Worm (Caenorhabditis elegans) whole organism, L2 larva: ENCODE results near the gene F20A1.8.

Source experiments
- C34F6.9 ChIP-seq: fragments of 150-350 bp; optimal IDR thresholded peaks from 2 replicates; lab custom pipeline; 2014; ENCODE audit warnings: missing biosample characterization, missing genetic modification characterization
- F13H6.1 ChIP-seq: sonication (generic microtip); optimal IDR thresholded peaks from 2 replicates; lab custom pipeline; 2016; ENCODE audit warnings: missing genetic modification characterization, missing compliant biosample characterization
- R02D3.7 ChIP-seq: fragments of 150-350 bp; optimal IDR thresholded peaks from 2 replicates; lab custom pipeline; 2014; ENCODE audit warnings: missing biosample characterization, missing genetic modification characterization
- Y55F3AM.14 ChIP-seq: fragments of 200-800 bp; sonication (Bioruptor generic); optimal IDR thresholded peaks from 2 replicates; lab custom pipeline; 2018; ENCODE audit warnings: mild to moderate bottlenecking, missing genetic modification characterization, missing compliant biosample characterization
- ZK546.5 ChIP-seq: sonication (generic microtip); optimal IDR thresholded peaks from 2 replicates; lab custom pipeline; 2017; ENCODE audit warnings: missing biosample characterization, missing genetic modification characterization
- alr-1 ChIP-seq: fragments of 150-350 bp; optimal IDR thresholded peaks from 2 replicates; lab custom pipeline; 2014; ENCODE audit warnings: missing biosample characterization, missing genetic modification characterization
- aly-2 ChIP-seq: fragments of 150-350 bp; optimal IDR thresholded peaks from 2 replicates; lab custom pipeline; 2014; ENCODE audit warnings: missing biosample characterization, missing genetic modification characterization
- ama-1 ChIP-seq: fragments of 150-350 bp; optimal IDR thresholded peaks from 2 replicates; lab custom pipeline; 2018; ENCODE audit warnings: inconsistent platforms
- blmp-1 ChIP-seq: sonication (generic microtip); optimal IDR thresholded peaks from 2 replicates; lab custom pipeline; 2017; ENCODE audit warnings: missing genetic modification characterization, mild to moderate bottlenecking, missing compliant biosample characterization, antibody characterized with exemption, moderate library complexity; ENCODE audit not compliant: insufficient read depth
- ceh-16 ChIP-seq: fragments of 150-350 bp; optimal IDR thresholded peaks from 2 replicates; lab custom pipeline; 2014; ENCODE audit warnings: missing biosample characterization, missing genetic modification characterization
- ceh-82 ChIP-seq: fragments of 150-350 bp; optimal IDR thresholded peaks from 2 replicates; lab custom pipeline; 2014; ENCODE audit warnings: missing biosample characterization, missing genetic modification characterization
- crh-2 ChIP-seq: sonication (generic microtip); optimal IDR thresholded peaks from 2 replicates; lab custom pipeline; 2017; ENCODE audit warnings: missing biosample characterization, missing genetic modification characterization
- dmd-4 ChIP-seq: sonication (generic microtip); optimal IDR thresholded peaks from 2 replicates; lab custom pipeline; 2017; ENCODE audit warnings: missing biosample characterization, missing genetic modification characterization
- egl-27 ChIP-seq: sonication (generic microtip); optimal IDR thresholded peaks from 3 replicates; lab custom pipeline; 2017; ENCODE audit warnings: missing biosample characterization, missing genetic modification reagents, missing genetic modification characterization
- elt-1 ChIP-seq: fragments of 150-350 bp; optimal IDR thresholded peaks from 2 replicates; lab custom pipeline; 2014; ENCODE audit warnings: missing biosample characterization, missing genetic modification characterization
- elt-3 ChIP-seq: sonication (generic microtip); optimal IDR thresholded peaks from 2 replicates; lab custom pipeline; 2017; ENCODE audit warnings: missing biosample characterization, missing genetic modification characterization
- fos-1 ChIP-seq: fragments of 150-350 bp; optimal IDR thresholded peaks from 2 replicates; lab custom pipeline; 2014; ENCODE audit warnings: missing biosample characterization, missing genetic modification characterization
- gmeb-1 ChIP-seq: fragments of 150-350 bp; optimal IDR thresholded peaks from 2 replicates; lab custom pipeline; 2014; ENCODE audit warnings: missing biosample characterization, missing genetic modification characterization
- lin-11 ChIP-seq: fragments of 150-350 bp; sonication (generic microtip); optimal IDR thresholded peaks from 2 replicates; lab custom pipeline; 2014; ENCODE audit warnings: missing biosample characterization, missing genetic modification characterization, inconsistent platforms, mixed read lengths
- lin-13 ChIP-seq: fragments of 150-350 bp; optimal IDR thresholded peaks from 2 replicates; lab custom pipeline; 2014; ENCODE audit warnings: missing biosample characterization, missing genetic modification reagents, missing genetic modification characterization
- lin-39 ChIP-seq: fragments of 150-350 bp; optimal IDR thresholded peaks from 2 replicates; lab custom pipeline; 2014; ENCODE audit warnings: missing biosample characterization, missing genetic modification reagents, missing genetic modification characterization
- lsy-2 ChIP-seq, 2 experiments: fragments of 150-350 bp in 1 of 2; sonication (generic microtip) in 1 of 2; optimal IDR thresholded peaks; 2 replicates each; lab custom pipeline; 2014 to 2017; ENCODE audit warnings: missing biosample characterization in 2 of 2, missing genetic modification characterization in 2 of 2
- mab-5 ChIP-seq: fragments of 150-350 bp; optimal IDR thresholded peaks from 2 replicates; lab custom pipeline; 2014; ENCODE audit warnings: missing biosample characterization, missing genetic modification characterization
- mbf-1 ChIP-seq: sonication (generic microtip); optimal IDR thresholded peaks from 2 replicates; lab custom pipeline; 2017; ENCODE audit warnings: missing biosample characterization, missing genetic modification characterization
- mdl-1 ChIP-seq, 2 experiments: fragments of 150-350 bp in 1 of 2; sonication (generic microtip) in 1 of 2; optimal IDR thresholded peaks; 2 replicates each; lab custom pipeline; 2017; ENCODE audit warnings: missing biosample characterization in 2 of 2, missing genetic modification characterization in 2 of 2
- nhr-10 ChIP-seq: sonication (generic microtip); optimal IDR thresholded peaks from 2 replicates; lab custom pipeline; 2017; ENCODE audit warnings: missing biosample characterization, missing genetic modification characterization
- nhr-11 ChIP-seq: fragments of 150-350 bp; optimal IDR thresholded peaks from 2 replicates; lab custom pipeline; 2014; ENCODE audit warnings: missing biosample characterization, missing genetic modification characterization
- nhr-12 ChIP-seq: fragments of 150-350 bp; optimal IDR thresholded peaks from 2 replicates; lab custom pipeline; 2014; ENCODE audit warnings: missing biosample characterization, missing genetic modification characterization
- nhr-129 ChIP-seq: fragments of 150-350 bp; optimal IDR thresholded peaks from 2 replicates; lab custom pipeline; 2014; ENCODE audit warnings: missing biosample characterization, missing genetic modification characterization
- nhr-21 ChIP-seq: fragments of 150-350 bp; optimal IDR thresholded peaks from 2 replicates; lab custom pipeline; 2014; ENCODE audit warnings: missing biosample characterization, missing genetic modification characterization
- nhr-23 ChIP-seq: fragments of 150-350 bp; optimal IDR thresholded peaks from 2 replicates; lab custom pipeline; 2014; ENCODE audit warnings: missing biosample characterization, missing genetic modification reagents, missing genetic modification characterization
- nhr-237 ChIP-seq: fragments of 150-350 bp; optimal IDR thresholded peaks from 2 replicates; lab custom pipeline; 2014; ENCODE audit warnings: missing biosample characterization, missing genetic modification characterization
- nhr-25 ChIP-seq: fragments of 150-350 bp; sonication (generic microtip); optimal IDR thresholded peaks from 3 replicates; lab custom pipeline; 2014; ENCODE audit warnings: missing biosample characterization, missing genetic modification characterization
- nhr-6 ChIP-seq: fragments of 150-350 bp; optimal IDR thresholded peaks from 2 replicates; lab custom pipeline; 2014; ENCODE audit warnings: missing biosample characterization, missing genetic modification characterization
- nhr-77 ChIP-seq: fragments of 150-350 bp; optimal IDR thresholded peaks from 2 replicates; lab custom pipeline; 2014; ENCODE audit warnings: missing biosample characterization, missing genetic modification characterization
- peb-1 ChIP-seq: fragments of 150-350 bp; optimal IDR thresholded peaks from 2 replicates; lab custom pipeline; 2014; ENCODE audit warnings: missing biosample characterization, missing genetic modification characterization
- sem-4 ChIP-seq: fragments of 150-350 bp; optimal IDR thresholded peaks from 2 replicates; lab custom pipeline; 2014; ENCODE audit warnings: missing biosample characterization, missing genetic modification reagents, missing genetic modification characterization
- skn-1 ChIP-seq: sonication (generic microtip); optimal IDR thresholded peaks from 2 replicates; lab custom pipeline; 2017; ENCODE audit warnings: missing biosample characterization, missing genetic modification characterization
- sma-3 ChIP-seq: sonication (generic microtip); optimal IDR thresholded peaks from 2 replicates; lab custom pipeline; 2016; ENCODE audit warnings: missing genetic modification reagents, missing genetic modification characterization, missing compliant biosample characterization
- sma-9 ChIP-seq, 2 experiments: fragments of 150-350 bp in 1 of 2; sonication (generic microtip) in 1 of 2; optimal IDR thresholded peaks; 2 replicates each; lab custom pipeline; 2014 to 2016; ENCODE audit warnings: missing genetic modification characterization in 2 of 2, mild to moderate bottlenecking in 1 of 2, missing biosample characterization in 1 of 2, missing compliant biosample characterization in 1 of 2, missing genetic modification reagents in 1 of 2, moderate library complexity in 1 of 2
- snpc-4 ChIP-seq: fragments of 150-350 bp; optimal IDR thresholded peaks from 2 replicates; lab custom pipeline; 2014; ENCODE audit warnings: missing biosample characterization, missing genetic modification characterization
- unc-39 ChIP-seq: fragments of 150-350 bp; optimal IDR thresholded peaks from 2 replicates; lab custom pipeline; 2014; ENCODE audit warnings: missing biosample characterization, missing genetic modification characterization
- unc-55 ChIP-seq: fragments of 150-350 bp; sonication (generic microtip); optimal IDR thresholded peaks from 3 replicates; lab custom pipeline; 2014; ENCODE audit warnings: missing biosample characterization, missing genetic modification reagents, missing genetic modification characterization
- unc-62 ChIP-seq: fragments of 150-350 bp; optimal IDR thresholded peaks from 2 replicates; lab custom pipeline; 2014; ENCODE audit warnings: missing biosample characterization, missing genetic modification reagents, missing genetic modification characterization
- zag-1 ChIP-seq: fragments of 150-350 bp; optimal IDR thresholded peaks from 2 replicates; lab custom pipeline; 2014; ENCODE audit warnings: missing biosample characterization, missing genetic modification characterization
- ztf-1 ChIP-seq: fragments of 200-800 bp; sonication (Bioruptor generic); conservative IDR thresholded peaks from 2 replicates; pipeline ENCODE4 v1.3.6; 2022; ENCODE audit warnings: missing genetic modification characterization, missing compliant biosample characterization
- ztf-11 ChIP-seq: sonication (generic microtip); optimal IDR thresholded peaks from 2 replicates; lab custom pipeline; 2017; ENCODE audit warnings: missing biosample characterization, missing genetic modification characterization
- ztf-4 ChIP-seq: fragments of 150-350 bp; optimal IDR thresholded peaks from 2 replicates; lab custom pipeline; 2014; ENCODE audit warnings: missing biosample characterization, missing genetic modification characterization

F20A1.8 gene

ce11 chrV:7093720-7094401, 46.4 kb upstream of the F20A1.8 start, which contains the start of gene nhr-135 (continued):
- TF ChIP-seq ama-1 (lab: Kevin White, UChicago) = peak; percentile 5
- no peak for TF ChIP-seq ZK546.5 (tag; lab: Kevin White, UChicago)
- TF ChIP-seq ztf-11 = no peak
- no peak for TF ChIP-seq nhr-23 (tag; lab: Kevin White, UChicago)
- no peak for TF ChIP-seq unc-55 (GFP tag; lab: Kevin White, UChicago)
- TF ChIP-seq nhr-6 (tag; lab: Kevin White, UChicago) = no peak
- TF ChIP-seq F13H6.1 (tag; lab: Kevin White, UChicago) = peak; percentile 56
- TF ChIP-seq zag-1 = no peak
- no peak for TF ChIP-seq elt-1 (tag; lab: Kevin White, UChicago)
- TF ChIP-seq gmeb-1 = peak; percentile 56

- TF ChIP-seq lin-11 (tag; lab: Kevin White, UChicago) (no peak), unc-55 (GFP tag; lab: Kevin White, UChicago) (no peak), ceh-16 (no peak)
Observed at ce11 chrV:7091287-7091686, 43.9 kb upstream of the F20A1.8 start, which contains the start of gene nhr-286. nhr-286 (minus strand) TSS chrV:7091610.

- TF ChIP-seq sma-9 (GFP tag; optimal IDR thresholded peaks at IDR 0.05; lab: Kevin White, UChicago) (peak; percentile 86), sma-9 (tag; optimal IDR thresholded peaks at IDR 0.05; lab: Kevin White, UChicago) (no peak), fos-1 (peak; percentile 23), gmeb-1 (peak; percentile 61), nhr-129 (tag; lab: Kevin White, UChicago) (peak; percentile 42), nhr-10 (tag; lab: Kevin White, UChicago) (no peak), mbf-1 (tag; lab: Kevin White, UChicago) (no peak), R02D3.7 (tag; lab: Kevin White, UChicago) (no peak), skn-1 (no peak), ztf-1 (GFP tag; lab: Robert Waterston, UW) (no peak), lin-39 (no peak), nhr-12 (tag; lab: Kevin White, UChicago) (no peak), lsy-2 (tag; optimal IDR thresholded peaks at IDR 0.05; lab: Kevin White, UChicago) (no peak), nhr-23 (tag; lab: Kevin White, UChicago) (no peak), ztf-4 (peak; percentile 22), sem-4 (no peak), alr-1 (tag; lab: Kevin White, UChicago) (no peak), ztf-11 (no peak), sma-3 (GFP tag; lab: Kevin White, UChicago) (peak; percentile 70), nhr-11 (tag; lab: Kevin White, UChicago) (no peak), elt-1 (tag; lab: Kevin White, UChicago) (no peak), snpc-4 (tag; lab: Kevin White, UChicago) (no peak), mab-5 (tag; lab: Kevin White, UChicago) (no peak), aly-2 (no peak), ceh-16 (no peak), nhr-21 (tag; lab: Kevin White, UChicago) (peak; percentile 58), ZK546.5 (tag; lab: Kevin White, UChicago) (no peak), dmd-4 (tag; lab: Kevin White, UChicago) (no peak), mdl-1 (tag; optimal IDR thresholded peaks at IDR 0.05; lab: Kevin White, UChicago) (peak in 1 of 2 experiments; percentile 5), lin-13 (GFP tag; lab: Kevin White, UChicago) (no peak), blmp-1 (tag; lab: Kevin White, UChicago) (peak; percentile 50), peb-1 (tag; lab: Kevin White, UChicago) (no peak), unc-39 (tag; lab: Kevin White, UChicago) (no peak), nhr-77 (tag; lab: Kevin White, UChicago) (no peak), Y55F3AM.14 (GFP tag; lab: Kevin White, UChicago) (no peak), zag-1 (no peak), nhr-237 (tag; lab: Kevin White, UChicago) (no peak), egl-27 (tag; lab: Kevin White, UChicago) (no peak), lin-11 (tag; lab: Kevin White, UChicago) (no peak), elt-3 (no peak), ama-1 (lab: Kevin White, UChicago) (no peak), ceh-82 (tag; lab: Kevin White, UChicago) (no peak), crh-2 (tag; lab: Kevin White, UChicago) (peak; percentile 74), nhr-6 (tag; lab: Kevin White, UChicago) (peak; percentile 35), unc-62 (no peak), F13H6.1 (tag; lab: Kevin White, UChicago) (peak; percentile 8), C34F6.9 (tag; lab: Kevin White, UChicago) (peak; percentile 33), unc-55 (GFP tag; lab: Kevin White, UChicago) (no peak), nhr-25 (tag; lab: Kevin White, UChicago) (peak; percentile 91)
Observed at ce11 chrV:7089217-7089616, 41.8 kb upstream of the F20A1.8 start.
